Worm (Caenorhabditis elegans) whole organism, L4 larva: Measurements from ENCODE around the gene ZK666.12.

Source experiments
- F44E2.7 ChIP-seq: fragments of 200-800 bp; sonication (Bioruptor generic); IDR thresholded peaks from 2 replicates; pipeline ENCODE4 v2.1.2; 2022; ENCODE audit warnings: missing genetic modification characterization, missing compliant biosample characterization
- T26A8.4 ChIP-seq: fragments of 200-800 bp; sonication (Bioruptor generic); IDR thresholded peaks from 2 replicates; pipeline ENCODE4 v1.3.6; 2022; ENCODE audit warnings: missing genetic modification characterization, missing compliant biosample characterization
- Y75B8A.6 ChIP-seq: fragments of 200-800 bp; sonication (Bioruptor generic); IDR thresholded peaks from 2 replicates; pipeline ENCODE4 v1.3.6; 2022; ENCODE audit warnings: missing genetic modification reagents, missing genetic modification characterization, missing compliant biosample characterization
- aha-1 ChIP-seq: fragments of 150-350 bp; peaks from one replicate; lab custom pipeline; 2014; ENCODE audit warnings: missing biosample characterization, missing genetic modification characterization
- ama-1 ChIP-seq: fragments of 150-350 bp; optimal IDR thresholded peaks from 2 replicates; lab custom pipeline; 2014; ENCODE audit warnings: inconsistent platforms, mixed read lengths
- ceh-28 ChIP-seq: fragments of 150-350 bp; optimal IDR thresholded peaks from 2 replicates; lab custom pipeline; 2014; ENCODE audit warnings: missing biosample characterization, missing genetic modification reagents, missing genetic modification characterization
- dmd-6 ChIP-seq: fragments of 200-800 bp; sonication (Bioruptor generic); IDR thresholded peaks from 2 replicates; pipeline ENCODE4 v1.3.6; 2022; ENCODE audit warnings: missing genetic modification reagents, missing genetic modification characterization, missing compliant biosample characterization
- dmd-9 ChIP-seq: fragments of 200-800 bp; sonication (Bioruptor generic); IDR thresholded peaks from 2 replicates; pipeline ENCODE4 v1.3.6; 2022; ENCODE audit warnings: missing genetic modification reagents, missing genetic modification characterization, missing compliant biosample characterization
- duxl-1 ChIP-seq: sonication (generic microtip); optimal IDR thresholded peaks from 2 replicates; lab custom pipeline; 2016; ENCODE audit warnings: mild to moderate bottlenecking, missing genetic modification characterization, moderate library complexity, missing compliant biosample characterization; ENCODE audit not compliant: poor library complexity
- dve-1 ChIP-seq: sonication (generic microtip); optimal IDR thresholded peaks from 2 replicates; lab custom pipeline; 2017; ENCODE audit warnings: antibody characterized with exemption, mild to moderate bottlenecking, missing genetic modification characterization, missing compliant biosample characterization; ENCODE audit not compliant: insufficient read depth
- egl-43 ChIP-seq: fragments of 200-800 bp; sonication (Bioruptor generic); IDR thresholded peaks from 2 replicates; pipeline ENCODE4 v1.3.6; 2022; ENCODE audit warnings: missing genetic modification reagents, missing genetic modification characterization, missing compliant biosample characterization
- hlh-30 ChIP-seq: sonication (generic microtip); optimal IDR thresholded peaks from 2 replicates; lab custom pipeline; 2017; ENCODE audit warnings: antibody characterized with exemption, mild to moderate bottlenecking, missing genetic modification characterization, missing compliant biosample characterization; ENCODE audit not compliant: insufficient read depth
- hmg-1.1 ChIP-seq: fragments of 200-800 bp; sonication (Bioruptor generic); IDR thresholded peaks from 2 replicates; pipeline ENCODE4 v1.3.6; 2022; ENCODE audit warnings: missing genetic modification reagents, missing genetic modification characterization, missing compliant biosample characterization
- jun-1 ChIP-seq: fragments of 150-350 bp; optimal IDR thresholded peaks from 2 replicates; lab custom pipeline; 2014; ENCODE audit warnings: missing biosample characterization, missing genetic modification reagents, missing genetic modification characterization
- lim-7 ChIP-seq: fragments of 200-800 bp; sonication (Bioruptor generic); IDR thresholded peaks from 2 replicates; pipeline ENCODE4 v1.3.6; 2022; ENCODE audit warnings: missing genetic modification characterization, missing compliant biosample characterization
- lin-39 ChIP-seq: fragments of 150-350 bp; optimal IDR thresholded peaks from 2 replicates; lab custom pipeline; 2014; ENCODE audit warnings: missing biosample characterization, missing genetic modification reagents, missing genetic modification characterization
- lir-3 ChIP-seq: sonication (generic microtip); optimal IDR thresholded peaks from 2 replicates; lab custom pipeline; 2016; ENCODE audit warnings: mild to moderate bottlenecking, missing genetic modification characterization, missing compliant biosample characterization
- madf-9 ChIP-seq: fragments of 200-800 bp; sonication (Bioruptor generic); conservative IDR thresholded peaks from 2 replicates; pipeline ENCODE4 v1.3.6; 2022; ENCODE audit warnings: missing genetic modification reagents, missing genetic modification characterization, missing compliant biosample characterization
- mep-1 ChIP-seq: fragments of 150-350 bp; sonication (generic microtip); optimal IDR thresholded peaks from 3 replicates; lab custom pipeline; 2014; ENCODE audit warnings: missing biosample characterization, missing genetic modification characterization
- nhr-11 ChIP-seq: fragments of 150-350 bp; optimal IDR thresholded peaks from 2 replicates; lab custom pipeline; 2014; ENCODE audit warnings: missing biosample characterization, missing genetic modification characterization
- nhr-25 ChIP-seq: sonication (generic microtip); optimal IDR thresholded peaks from 2 replicates; lab custom pipeline; 2017; ENCODE audit warnings: missing genetic modification characterization, mild to moderate bottlenecking, missing compliant biosample characterization, antibody characterized with exemption, moderate library complexity, borderline replicate concordance; ENCODE audit not compliant: insufficient read depth
- nhr-28 ChIP-seq: fragments of 150-350 bp; optimal IDR thresholded peaks from 2 replicates; lab custom pipeline; 2014; ENCODE audit warnings: missing biosample characterization, missing genetic modification characterization
- nhr-48 ChIP-seq: sonication (generic microtip); optimal IDR thresholded peaks from 2 replicates; lab custom pipeline; 2016; ENCODE audit warnings: mild to moderate bottlenecking, missing genetic modification characterization, missing compliant biosample characterization
- nhr-76 ChIP-seq: fragments of 150-350 bp; optimal IDR thresholded peaks from 2 replicates; lab custom pipeline; 2014; ENCODE audit warnings: missing biosample characterization, missing genetic modification characterization
- pha-4 ChIP-seq, 2 experiments: fragments of 150-350 bp in 1 of 2; fragments of 200-800 bp in 1 of 2; sonication (Bioruptor generic) in 1 of 2; IDR thresholded peaks in 1 of 2; optimal IDR thresholded peaks in 1 of 2; 2 replicates each; pipeline versions ENCODE4 v1.3.6 to Lab custom; 2014 to 2022; ENCODE audit warnings: missing genetic modification characterization in 2 of 2, missing genetic modification reagents in 2 of 2, missing biosample characterization in 1 of 2, missing compliant biosample characterization in 1 of 2
- php-3 ChIP-seq: fragments of 200-800 bp; sonication (Bioruptor generic); IDR thresholded peaks from 2 replicates; pipeline ENCODE4 v1.3.6; 2022; ENCODE audit warnings: missing genetic modification reagents, missing genetic modification characterization, missing compliant biosample characterization
- spr-3 ChIP-seq: fragments of 200-800 bp; sonication (Bioruptor generic); optimal IDR thresholded peaks from 2 replicates; lab custom pipeline; 2018; ENCODE audit warnings: mild to moderate bottlenecking, missing genetic modification characterization, missing compliant biosample characterization
- tag-97 ChIP-seq: fragments of 200-800 bp; sonication (Bioruptor generic); IDR thresholded peaks from 2 replicates; pipeline ENCODE4 v1.3.6; 2022; ENCODE audit warnings: missing genetic modification characterization, missing compliant biosample characterization
- unc-39 ChIP-seq: sonication (generic microtip); optimal IDR thresholded peaks from 2 replicates; lab custom pipeline; 2017; ENCODE audit warnings: missing biosample characterization, missing genetic modification characterization
- unc-62 ChIP-seq, 3 experiments: fragments of 150-350 bp in 1 of 3; sonication (generic microtip); optimal IDR thresholded peaks in 2 of 3; peaks in 1 of 3; 1 replicate in 1 of 3; 2 replicates in 2 of 3; lab custom pipeline; 2014 to 2017; ENCODE audit warnings: missing biosample characterization in 3 of 3, missing genetic modification characterization in 3 of 3, missing genetic modification reagents in 3 of 3, missing genotype in 1 of 3
- vab-7 ChIP-seq: fragments of 200-800 bp; sonication (Bioruptor generic); IDR thresholded peaks from 2 replicates; pipeline ENCODE4 v1.3.6; 2022; ENCODE audit warnings: missing genetic modification reagents, missing genetic modification characterization, missing compliant biosample characterization
- zfp-3 ChIP-seq: fragments of 200-800 bp; sonication (Bioruptor generic); conservative IDR thresholded peaks from 2 replicates; pipeline ENCODE4 v1.3.6; 2022; ENCODE audit warnings: missing genetic modification reagents, missing genetic modification characterization, missing compliant biosample characterization

Gene ZK666.12

DNA sequence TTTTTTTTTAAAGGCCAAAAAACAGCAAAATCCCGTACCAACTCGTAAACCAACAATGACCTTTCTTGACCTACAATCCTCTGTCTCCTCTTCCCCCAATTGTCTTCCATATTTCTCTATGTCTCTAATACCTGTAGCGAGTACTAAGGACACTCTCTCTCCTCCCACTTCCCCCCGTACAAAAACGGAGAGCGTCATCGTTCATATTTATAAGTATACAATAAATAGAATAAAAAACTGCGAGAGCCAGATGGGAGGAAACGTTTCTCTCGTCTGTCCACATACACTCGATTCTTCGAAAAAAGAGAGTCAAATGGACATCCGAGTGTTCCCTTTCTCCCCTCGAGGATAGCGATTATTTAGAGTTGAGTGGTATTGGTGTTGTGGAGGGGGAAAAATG, 8.7 kb downstream of the ZK666.12 start (continued):
- TF ChIP-seq dve-1 (tag; lab: Kevin White, UChicago) (peak; percentile 50), T26A8.4 (GFP tag; lab: Robert Waterston, UW) (no peak), duxl-1 (no peak)
- TF ChIP-seq, all 104 proteins: peak for 7

DNA sequence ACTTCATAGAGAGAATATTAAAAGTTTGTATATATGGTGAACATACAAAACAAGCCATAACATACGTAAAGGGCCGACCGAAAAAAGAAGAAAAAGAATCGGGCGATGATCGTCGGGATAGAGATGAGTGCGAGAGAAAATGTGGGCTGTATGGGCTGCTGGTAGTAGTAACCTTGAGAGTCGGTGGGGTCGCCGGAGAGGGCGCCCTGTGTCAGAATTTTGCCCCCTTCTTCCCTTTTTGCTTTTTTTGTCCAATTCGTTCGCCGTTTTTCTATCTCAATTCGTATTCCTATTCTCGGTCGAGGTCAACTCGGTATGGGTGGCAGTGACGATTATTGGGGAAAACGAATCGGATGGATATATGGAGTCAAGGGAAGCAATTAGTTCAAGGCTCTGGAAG, 9.9 kb downstream of the ZK666.12 start:
- TF ChIP-seq php-3 (GFP tag; lab: Robert Waterston, UW) (no peak), unc-62 (GFP tag; optimal IDR thresholded peaks at IDR 0.05 in 1 of 2; lab: Kevin White, UChicago) (peak in 1 of 2 experiments; percentile 81), unc-62 (tag; optimal IDR thresholded peaks at IDR 0.05; lab: Kevin White, UChicago) (no peak), nhr-28 (tag; lab: Kevin White, UChicago) (peak; percentile 13), pha-4 (GFP tag; IDR thresholded peaks at IDR 0.05; lab: Robert Waterston, UW) (no peak), pha-4 (tag; optimal IDR thresholded peaks at IDR 0.05; lab: Kevin White, UChicago) (no peak), nhr-25 (tag; lab: Kevin White, UChicago) (peak; percentile 71)

DNA sequence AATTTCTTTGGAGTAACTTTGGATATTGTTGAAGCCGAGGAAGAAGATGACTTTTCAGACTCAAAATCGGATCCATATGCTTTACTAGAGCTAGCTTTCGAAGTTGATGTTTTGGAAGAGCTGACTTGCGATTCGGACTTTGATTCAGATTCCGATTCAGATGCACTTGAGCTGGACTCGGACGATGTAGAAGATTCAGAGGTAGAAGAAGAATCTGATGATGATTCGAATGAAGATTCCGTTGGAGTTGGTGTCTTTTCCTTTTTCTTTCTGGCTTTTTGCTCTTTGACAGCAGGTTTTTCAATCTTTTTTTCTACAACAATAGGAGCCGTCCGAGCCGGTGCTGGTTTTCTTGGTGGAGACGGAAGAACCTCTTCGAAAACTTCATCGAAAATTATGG, 11.9 kb downstream of the ZK666.12 start:
- TF ChIP-seq aha-1 (tag; lab: Kevin White, UChicago), result peak; percentile 5
- peak in 1 of 2 experiments; percentile 90 for TF ChIP-seq unc-62 (GFP tag; optimal IDR thresholded peaks at IDR 0.05 in 1 of 2; lab: Kevin White, UChicago)
- TF ChIP-seq unc-62 (tag; optimal IDR thresholded peaks at IDR 0.05; lab: Kevin White, UChicago), result no peak
- no peak for TF ChIP-seq unc-39 (tag; lab: Kevin White, UChicago)
- TF ChIP-seq hmg-1.1 (GFP tag; lab: Robert Waterston, UW), result no peak
- TF ChIP-seq dmd-9 (GFP tag; lab: Robert Waterston, UW), result no peak
- no peak for TF ChIP-seq F44E2.7
- TF ChIP-seq nhr-11 (tag; lab: Kevin White, UChicago), result no peak

DNA sequence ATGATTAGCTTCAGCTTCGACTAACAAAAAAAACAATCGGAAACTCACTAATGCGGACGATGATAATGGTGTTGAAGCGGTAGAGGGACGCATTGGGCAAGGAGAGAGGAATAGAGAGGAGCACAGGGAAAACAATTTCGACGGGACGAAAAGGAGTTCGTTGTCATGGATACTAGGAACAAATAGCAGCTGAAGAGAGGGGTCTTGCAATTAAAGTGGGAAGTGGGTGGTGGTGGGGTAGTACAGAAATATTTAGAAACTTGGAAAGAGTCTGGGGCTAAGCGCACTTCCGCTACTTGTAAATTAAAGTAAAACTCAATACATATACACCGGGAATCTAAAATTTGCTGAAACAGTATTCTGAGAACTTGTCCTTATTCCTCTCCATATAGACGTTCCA, 13.7 kb downstream of the ZK666.12 start, which contains the start of gene F59B10.2:
TSS of gene F59B10.2 (minus strand) at position 101 of the 400 bp plus-strand sequence.
- TF ChIP-seq jun-1 (tag; lab: Kevin White, UChicago) (no peak), lim-7 (GFP tag; lab: Robert Waterston, UW) (no peak), lin-39 (tag; lab: Kevin White, UChicago) (no peak), lir-3 (tag; lab: Kevin White, UChicago) (no peak), vab-7 (GFP tag; lab: Robert Waterston, UW) (no peak), zfp-3 (GFP tag; lab: Robert Waterston, UW) (no peak), ceh-28 (no peak), Y75B8A.6 (GFP tag; lab: Robert Waterston, UW) (no peak), tag-97 (GFP tag; lab: Robert Waterston, UW) (no peak)

DNA sequence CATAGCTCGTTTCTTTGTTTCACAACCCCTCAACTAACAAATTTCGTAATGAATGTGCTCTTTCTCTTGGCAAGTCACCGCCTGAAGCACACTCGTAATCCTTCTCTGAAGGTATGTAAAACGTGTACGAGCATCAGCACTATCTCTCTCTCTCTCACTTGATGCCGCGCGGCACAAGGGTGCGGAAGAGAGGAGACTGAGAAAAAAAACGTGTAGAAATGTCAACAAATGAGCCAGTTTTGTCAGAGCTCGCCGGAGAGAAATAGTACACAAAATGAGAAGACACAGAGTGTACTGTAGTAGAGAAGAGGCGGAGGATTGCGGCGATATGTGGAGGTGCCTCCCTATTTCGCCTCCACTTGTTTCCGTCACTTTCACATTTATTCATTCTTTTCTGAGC, 14.2 kb downstream of the ZK666.12 start, which contains the start of gene F59B10.3:
TSS of gene F59B10.3 (plus strand) at position 301 of the 400 bp plus-strand sequence.
- TF ChIP-seq nhr-48 (tag; lab: Kevin White, UChicago), result no peak
- 0 out of 2 replicates have a peak, but pooled peaks have one; percentile 27 for TF ChIP-seq madf-9

DNA sequence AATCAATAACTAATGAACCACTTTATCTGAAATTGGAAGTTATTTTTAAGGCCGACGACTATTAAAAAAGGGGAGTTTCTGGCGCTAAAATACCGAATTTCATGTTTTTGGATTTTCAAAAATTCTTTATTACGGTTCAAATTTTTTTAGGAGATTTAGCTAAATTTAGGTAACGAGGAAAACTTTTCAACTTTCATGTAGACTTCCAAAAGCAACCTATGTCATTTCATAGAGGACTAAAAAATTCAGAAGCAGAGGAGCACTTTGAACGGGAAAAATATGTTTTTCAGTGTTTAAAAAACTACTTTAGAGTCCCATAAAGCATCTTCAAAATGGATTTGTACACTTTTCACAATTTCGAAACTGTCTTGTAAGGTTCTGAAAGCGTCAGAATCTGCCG, 17.4 kb downstream of the ZK666.12 start:
- TF ChIP-seq mep-1 (tag; lab: Kevin White, UChicago), result no peak
- TF ChIP-seq T26A8.4 (GFP tag; lab: Robert Waterston, UW), result no peak
- TF ChIP-seq unc-62 (GFP tag; optimal IDR thresholded peaks at IDR 0.05 in 1 of 2; lab: Kevin White, UChicago), result peak in 1 of 2 experiments; percentile 94
- no peak for TF ChIP-seq unc-62 (tag; optimal IDR thresholded peaks at IDR 0.05; lab: Kevin White, UChicago)
- peak; percentile 35 for TF ChIP-seq ama-1 (lab: Kevin White, UChicago)

DNA sequence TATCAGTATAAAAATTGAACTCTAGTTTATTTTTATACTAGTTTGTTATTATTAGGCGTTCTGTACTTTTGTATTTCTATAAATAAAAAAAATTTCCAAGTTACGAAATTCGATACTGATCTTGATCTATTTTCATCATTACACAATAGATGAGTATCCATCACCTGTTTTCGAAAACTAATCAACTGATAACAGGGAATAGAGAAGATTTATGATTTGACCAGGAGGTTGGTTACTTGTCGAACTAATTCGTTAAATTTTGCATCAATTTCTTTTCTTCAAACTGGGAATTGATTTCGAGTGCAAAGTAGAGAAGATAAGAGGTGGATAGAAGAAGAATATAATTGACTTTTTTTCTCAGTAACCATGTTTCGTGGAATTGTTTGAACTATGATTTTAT, 19.4 kb downstream of the ZK666.12 start:
- no peak for TF ChIP-seq spr-3 (GFP tag; lab: Kevin White, UChicago)
- TF ChIP-seq aha-1 (tag; lab: Kevin White, UChicago), result peak; percentile 91
- TF ChIP-seq dmd-6 (GFP tag; lab: Robert Waterston, UW), result peak; percentile 15; the same call in 1 of the 2 replicates
- peak; percentile 38 for TF ChIP-seq hlh-30 (tag; lab: Kevin White, UChicago)
- no peak for TF ChIP-seq egl-43 (GFP tag; lab: Robert Waterston, UW)
- TF ChIP-seq nhr-28 (tag; lab: Kevin White, UChicago), result peak; percentile 50
- TF ChIP-seq nhr-76, result no peak
